Fruit fly (Drosophila melanogaster) whole organism, embryonic: Measurements from ENCODE around the gene CG11674.
A peak's percentile ranks its signal among the peaks of the same experiment; 100 is the strongest.

Experiments used
- CG11696 ChIP-seq: fragments of 200-800 bp; sonication (Bioruptor generic); IDR thresholded peaks from 2 replicates; pipeline ENCODE4 v1.3.6; 2022; ENCODE audit warnings: missing biosample characterization, missing genetic modification characterization
- CG12769 ChIP-seq: fragments of 200-800 bp; sonication (Bioruptor generic); optimal IDR thresholded peaks from 2 replicates; lab custom pipeline; 2019; ENCODE audit warnings: missing biosample characterization, mild to moderate bottlenecking, missing genetic modification characterization, moderate library complexity
- CG13624 ChIP-seq: fragments of 200-800 bp; sonication (Bioruptor generic); optimal IDR thresholded peaks from 2 replicates; lab custom pipeline; 2016; ENCODE audit warnings: missing biosample characterization, missing genetic modification characterization
- CG14667 ChIP-seq: fragments of 200-800 bp; sonication (Bioruptor generic); IDR thresholded peaks from 2 replicates; pipeline ENCODE4 v1.3.6; 2022; ENCODE audit warnings: missing biosample characterization, missing genetic modification characterization
- CG15269 ChIP-seq: fragments of 200-800 bp; sonication (Bioruptor generic); optimal IDR thresholded peaks from 2 replicates; lab custom pipeline; 2018; ENCODE audit warnings: missing biosample characterization, mild to moderate bottlenecking, missing genetic modification characterization, moderate library complexity
- CG15601 ChIP-seq: fragments of 200-800 bp; sonication (Bioruptor generic); optimal IDR thresholded peaks from 3 replicates; lab custom pipeline; 2019; ENCODE audit warnings: missing biosample characterization, mild to moderate bottlenecking, missing genetic modification characterization, moderate library complexity
- CG1647 ChIP-seq: fragments of 200-800 bp; sonication (Bioruptor generic); optimal IDR thresholded peaks from 3 replicates; lab custom pipeline; 2016; ENCODE audit warnings: missing biosample characterization, missing genetic modification characterization
- CG16815 ChIP-seq: fragments of 200-800 bp; sonication (Bioruptor generic); optimal IDR thresholded peaks from 3 replicates; lab custom pipeline; 2017; ENCODE audit warnings: missing biosample characterization, mild to moderate bottlenecking, missing genetic modification characterization
- CG2129 ChIP-seq: fragments of 200-800 bp; sonication (Bioruptor generic); IDR thresholded peaks from 2 replicates; pipeline ENCODE4 v1.3.6; 2022; ENCODE audit warnings: missing biosample characterization, missing genetic modification characterization; ENCODE audit not compliant: partially characterized antibody
- CG30020 ChIP-seq: fragments of 200-800 bp; optimal IDR thresholded peaks from 2 replicates; lab custom pipeline; 2019; ENCODE audit warnings: missing biosample characterization, mild to moderate bottlenecking, missing genetic modification characterization, moderate library complexity
- CG3065 ChIP-seq: fragments of 200-800 bp; sonication (Bioruptor generic); optimal IDR thresholded peaks from 2 replicates; lab custom pipeline; 2016; ENCODE audit warnings: missing biosample characterization, missing genetic modification characterization
- CG31365 ChIP-seq: fragments of 200-800 bp; sonication (Bioruptor generic); optimal IDR thresholded peaks from 2 replicates; lab custom pipeline; 2018; ENCODE audit warnings: missing biosample characterization, mild to moderate bottlenecking, missing genetic modification characterization
- CG3726 ChIP-seq: fragments of 200-800 bp; sonication (Bioruptor generic); IDR thresholded peaks from 3 replicates; pipeline ENCODE4, ENCODE4 v1.3.6; 2022; ENCODE audit warnings: missing biosample characterization, missing genetic modification characterization
- CG4360 ChIP-seq: fragments of 200-800 bp; sonication (Bioruptor generic); IDR thresholded peaks from 2 replicates; pipeline ENCODE4 v1.3.6; 2022; ENCODE audit warnings: missing biosample characterization, missing genetic modification characterization
- CG4617 ChIP-seq: fragments of 200-800 bp; sonication (Bioruptor generic); optimal IDR thresholded peaks from 3 replicates; lab custom pipeline; 2016; ENCODE audit warnings: missing biosample characterization, missing genetic modification characterization, borderline replicate concordance
- CG6254 ChIP-seq: fragments of 200-800 bp; sonication (Bioruptor generic); optimal IDR thresholded peaks from 3 replicates; lab custom pipeline; 2017; ENCODE audit warnings: mild to moderate bottlenecking, missing biosample characterization, missing genetic modification reagents, missing genetic modification characterization
- CG6791 ChIP-seq: fragments of 200-800 bp; sonication (Bioruptor generic); IDR thresholded peaks from 3 replicates; pipeline ENCODE4 v1.3.6; 2022; ENCODE audit warnings: missing biosample characterization, missing genetic modification characterization; ENCODE audit not compliant: partially characterized antibody
- CG8281 ChIP-seq: fragments of 200-800 bp; sonication (Bioruptor generic); optimal IDR thresholded peaks from 2 replicates; lab custom pipeline; 2018; ENCODE audit warnings: missing biosample characterization, mild to moderate bottlenecking, missing genetic modification characterization, moderate library complexity
- CG8924 ChIP-seq: fragments of 200-800 bp; optimal IDR thresholded peaks from 3 replicates; lab custom pipeline; 2019; ENCODE audit warnings: missing biosample characterization, mild to moderate bottlenecking, missing genetic modification characterization, moderate library complexity
- CTCF ChIP-seq: fragments of 200-800 bp; sonication (Bioruptor generic); optimal IDR thresholded peaks from 2 replicates; lab custom pipeline; 2017; ENCODE audit warnings: missing biosample characterization, mild to moderate bottlenecking, missing genetic modification characterization, moderate library complexity
- CkIIα-i1 ChIP-seq: fragments of 200-800 bp; sonication (Bioruptor generic); IDR thresholded peaks from 2 replicates; pipeline ENCODE4 v1.3.6; 2022; ENCODE audit warnings: missing biosample characterization, missing genetic modification characterization
- D19B ChIP-seq: fragments of 200-800 bp; sonication (Bioruptor generic); optimal IDR thresholded peaks from 2 replicates; lab custom pipeline; 2017; ENCODE audit warnings: missing biosample characterization, mild to moderate bottlenecking, missing genetic modification characterization
- Dfd ChIP-seq, 2 experiments: fragments of >200 bp; optimal IDR thresholded peaks; 2 replicates each; lab custom pipeline; 2017; ENCODE audit warnings: missing biosample characterization in 2 of 2, missing genetic modification characterization in 2 of 2
- Dp ChIP-seq: fragments of 200-800 bp; sonication (Bioruptor generic); optimal IDR thresholded peaks from 2 replicates; lab custom pipeline; 2018; ENCODE audit warnings: missing biosample characterization, mild to moderate bottlenecking, missing genetic modification characterization, moderate library complexity
- ERR ChIP-seq: fragments of 200-800 bp; sonication (Bioruptor generic); optimal IDR thresholded peaks from 2 replicates; lab custom pipeline; 2016; ENCODE audit warnings: missing biosample characterization, missing genetic modification characterization
- Elba2 ChIP-seq: fragments of 200-800 bp; sonication (Bioruptor generic); optimal IDR thresholded peaks from 3 replicates; lab custom pipeline; 2016; ENCODE audit warnings: missing biosample characterization, missing genetic modification characterization
- Hr51 ChIP-seq, 2 experiments: fragments of 200-800 bp; sonication (Bioruptor generic); optimal IDR thresholded peaks; 2 replicates in 1 of 2; 3 replicates in 1 of 2; lab custom pipeline; 2016 to 2018; ENCODE audit warnings: missing biosample characterization in 2 of 2, missing genetic modification characterization in 2 of 2, mild to moderate bottlenecking in 1 of 2, moderate library complexity in 1 of 2
- Mes4 ChIP-seq: fragments of 200-800 bp; sonication (Bioruptor generic); optimal IDR thresholded peaks from 2 replicates; lab custom pipeline; 2016; ENCODE audit warnings: missing biosample characterization, missing genetic modification characterization
- Spps ChIP-seq: fragments of 200-800 bp; sonication (Bioruptor generic); optimal IDR thresholded peaks from 2 replicates; lab custom pipeline; 2018; ENCODE audit warnings: missing biosample characterization, mild to moderate bottlenecking, missing genetic modification characterization
- Taf1 ChIP-seq: fragments of 200-800 bp; sonication (Bioruptor generic); IDR thresholded peaks from 2 replicates; pipeline ENCODE4 v1.3.6; 2022; ENCODE audit warnings: missing biosample characterization, missing genetic modification characterization
- Tbp ChIP-seq: fragments of >200 bp; optimal IDR thresholded peaks from 2 replicates; lab custom pipeline; 2018; ENCODE audit warnings: missing biosample characterization, missing genetic modification characterization
- amos ChIP-seq: fragments of 200-800 bp; sonication (Bioruptor generic); IDR thresholded peaks from 2 replicates; pipeline ENCODE4 v1.3.6; 2022; ENCODE audit warnings: missing biosample characterization, missing genetic modification characterization; ENCODE audit not compliant: partially characterized antibody
- ap ChIP-seq: fragments of 200-800 bp; sonication (Bioruptor generic); IDR thresholded peaks from 2 replicates; pipeline ENCODE4 v1.3.6; 2022; ENCODE audit warnings: missing biosample characterization, missing genetic modification characterization
- crc ChIP-seq: fragments of 200-800 bp; sonication (Bioruptor generic); optimal IDR thresholded peaks from 2 replicates; lab custom pipeline; 2016; ENCODE audit warnings: missing biosample characterization, missing genetic modification characterization
- dan ChIP-seq: fragments of 200-800 bp; sonication (Bioruptor generic); IDR thresholded peaks from 2 replicates; pipeline ENCODE4 v1.3.6; 2022; ENCODE audit warnings: missing biosample characterization, missing genetic modification characterization
- dysf ChIP-seq: fragments of 200-800 bp; sonication (Bioruptor generic); IDR thresholded peaks from 3 replicates; pipeline ENCODE4 v1.3.6; 2022; ENCODE audit warnings: missing biosample characterization, missing genetic modification characterization
- gem ChIP-seq: fragments of 200-800 bp; sonication (Bioruptor generic); optimal IDR thresholded peaks from 2 replicates; lab custom pipeline; 2019; ENCODE audit warnings: missing biosample characterization, mild to moderate bottlenecking, missing genetic modification characterization, moderate library complexity
- lilli ChIP-seq: fragments of 200-800 bp; sonication (Bioruptor generic); optimal IDR thresholded peaks from 3 replicates; lab custom pipeline; 2016; ENCODE audit warnings: missing biosample characterization, missing genetic modification characterization
- nerfin-2 ChIP-seq: fragments of 200-800 bp; sonication (Bioruptor generic); IDR thresholded peaks from 2 replicates; pipeline ENCODE4 v1.3.6; 2022; ENCODE audit warnings: missing biosample characterization, missing genetic modification characterization; ENCODE audit not compliant: partially characterized antibody
- nmo ChIP-seq: fragments of 200-800 bp; sonication (Bioruptor generic); optimal IDR thresholded peaks from 2 replicates; lab custom pipeline; 2018; ENCODE audit warnings: missing biosample characterization, mild to moderate bottlenecking, missing genetic modification characterization, moderate library complexity
- peb ChIP-seq: fragments of 200-800 bp; sonication (Bioruptor generic); IDR thresholded peaks from 2 replicates; pipeline ENCODE4 v1.3.6; 2022; ENCODE audit warnings: missing biosample characterization, missing genetic modification characterization
- pho ChIP-seq: fragments of 200-800 bp; sonication (Bioruptor generic); optimal IDR thresholded peaks from 2 replicates; lab custom pipeline; 2016; ENCODE audit warnings: missing biosample characterization, missing genetic modification characterization
- pum ChIP-seq: fragments of 200-800 bp; sonication (Bioruptor generic); optimal IDR thresholded peaks from 2 replicates; lab custom pipeline; 2016; ENCODE audit warnings: missing biosample characterization, missing genetic modification characterization
- pzg ChIP-seq: fragments of 200-800 bp; sonication (Bioruptor generic); optimal IDR thresholded peaks from 3 replicates; lab custom pipeline; 2018; ENCODE audit warnings: missing biosample characterization, mild to moderate bottlenecking, missing genetic modification characterization, moderate library complexity
- rib ChIP-seq: fragments of 200-800 bp; sonication (Bioruptor generic); IDR thresholded peaks from 2 replicates; pipeline ENCODE4 v1.3.6; 2022; ENCODE audit warnings: missing biosample characterization, missing genetic modification characterization
- ro ChIP-seq: fragments of 200-800 bp; sonication (Bioruptor generic); IDR thresholded peaks from 2 replicates; pipeline ENCODE4 v1.3.6; 2022; ENCODE audit warnings: missing biosample characterization, missing genetic modification characterization
- salm ChIP-seq: fragments of 200-800 bp; sonication (Bioruptor generic); optimal IDR thresholded peaks from 2 replicates; lab custom pipeline; 2018; ENCODE audit warnings: missing biosample characterization, mild to moderate bottlenecking, missing genetic modification characterization
- sd ChIP-seq: fragments of 200-800 bp; sonication (Bioruptor generic); optimal IDR thresholded peaks from 3 replicates; lab custom pipeline; 2018; ENCODE audit warnings: missing biosample characterization, mild to moderate bottlenecking, missing genetic modification characterization, moderate library complexity
- slp2 ChIP-seq: fragments of 200-800 bp; sonication (Bioruptor generic); optimal IDR thresholded peaks from 2 replicates; lab custom pipeline; 2016; ENCODE audit warnings: missing biosample characterization, missing genetic modification characterization
- sqz ChIP-seq: fragments of 200-800 bp; sonication (Bioruptor generic); optimal IDR thresholded peaks from 3 replicates; lab custom pipeline; 2018; ENCODE audit warnings: missing biosample characterization, mild to moderate bottlenecking, missing genetic modification characterization
- tgo ChIP-seq: fragments of 200-800 bp; sonication (Bioruptor generic); IDR thresholded peaks from 3 replicates; pipeline ENCODE4 v1.3.6; 2022; ENCODE audit warnings: missing biosample characterization, missing genetic modification characterization
- twi ChIP-seq: fragments of 200-800 bp; optimal IDR thresholded peaks from 2 replicates; lab custom pipeline; 2019; ENCODE audit warnings: missing biosample characterization, mild to moderate bottlenecking, missing genetic modification characterization, moderate library complexity

Gene CG11674

DNA sequence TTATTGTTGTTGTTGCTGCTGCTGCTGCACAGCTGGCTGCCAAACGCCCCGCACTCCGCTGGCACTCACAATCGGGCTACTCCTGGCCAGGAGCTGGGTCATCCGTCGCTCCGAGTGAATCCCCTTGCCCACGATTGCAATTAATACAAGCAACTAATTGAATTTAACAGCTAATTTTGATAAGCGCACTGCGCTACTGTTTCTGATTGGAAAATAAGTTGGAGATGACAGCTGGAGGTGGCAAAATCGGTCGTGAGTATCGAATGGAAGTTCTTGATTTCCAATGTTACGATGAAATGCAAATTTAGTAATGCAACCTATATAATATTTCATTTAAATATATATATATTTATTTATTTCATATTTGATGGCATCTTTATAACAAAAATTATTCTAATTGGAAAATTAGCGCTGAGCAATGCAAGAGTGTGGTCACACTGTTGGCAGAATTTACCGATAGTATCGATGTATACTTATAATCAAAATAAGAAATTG, 8.2 kb upstream of the CG11674 start, which contains the start of gene CG42271 (continued):
- TF ChIP-seq CG3726 = no peak
- no peak for TF ChIP-seq CG3065 (GFP tag; lab: Kevin White, UChicago)
- no peak for TF ChIP-seq dan (GFP tag; lab: Robert Waterston, UW)
- TF ChIP-seq sqz (GFP tag; lab: Kevin White, UChicago) = no peak
- peak; percentile 4 for TF ChIP-seq twi (tag; lab: Kevin White, UChicago)
- TF ChIP-seq CG12769 (tag; lab: Kevin White, UChicago) = no peak
- TF ChIP-seq pho (GFP tag; lab: Kevin White, UChicago) = no peak
- TF ChIP-seq CG8281 (tag; lab: Kevin White, UChicago) = no peak
- TF ChIP-seq CG31365 (tag; lab: Kevin White, UChicago) = no peak
- TF ChIP-seq D19B (GFP tag; lab: Kevin White, UChicago) = no peak
- TF ChIP-seq CG6791 (GFP tag; lab: Robert Waterston, UW) = peak; percentile 81
- peak; percentile 31; the same call in 1 of the 3 replicates for TF ChIP-seq dysf
- no peak for TF ChIP-seq CG16815 (GFP tag; lab: Kevin White, UChicago)
- no peak for TF ChIP-seq Elba2
- TF ChIP-seq CG13624 (GFP tag; lab: Kevin White, UChicago) = no peak
- no peak for TF ChIP-seq CG6254 (GFP tag; lab: Kevin White, UChicago)
- TF ChIP-seq pum = no peak
- peak; percentile 69 for TF ChIP-seq CG8924
- peak; percentile 34 for TF ChIP-seq pzg (GFP tag; lab: Kevin White, UChicago)
- no peak for TF ChIP-seq sd (tag; lab: Kevin White, UChicago)
- peak; percentile 17; the same call in 1 of the 3 replicates for TF ChIP-seq tgo (GFP tag; lab: Robert Waterston, UW)
- TF ChIP-seq CG30020 (tag; lab: Kevin White, UChicago) = peak; percentile 57
- no peak for TF ChIP-seq rib (GFP tag; lab: Robert Waterston, UW)
- peak; percentile 89 for TF ChIP-seq amos (GFP tag; lab: Robert Waterston, UW)
- no peak for TF ChIP-seq ro
- TF ChIP-seq CkIIα-i1 (GFP tag; lab: Robert Waterston, UW) = no peak
- peak; percentile 75 for TF ChIP-seq nmo (GFP tag; lab: Kevin White, UChicago)
- TF ChIP-seq Spps = peak; percentile 13
- TF ChIP-seq CTCF (GFP tag; lab: Kevin White, UChicago) = no peak
- no peak for TF ChIP-seq Taf1 (GFP tag; lab: Robert Waterston, UW)
- peak; percentile 79 for TF ChIP-seq nerfin-2 (GFP tag; lab: Robert Waterston, UW)
- peak; percentile 50 for TF ChIP-seq CG4617 (GFP tag; lab: Kevin White, UChicago)
- TF ChIP-seq peb (GFP tag; lab: Robert Waterston, UW) = no peak
- TF ChIP-seq gem = no peak
- no peak for TF ChIP-seq CG1647 (GFP tag; lab: Kevin White, UChicago)
- peak; percentile 9 for TF ChIP-seq Dp (GFP tag; lab: Kevin White, UChicago)
- no peak for TF ChIP-seq salm (tag; lab: Kevin White, UChicago)
- TF ChIP-seq Tbp = no peak
- no peak for TF ChIP-seq CG15269 (tag; lab: Kevin White, UChicago)
- TF ChIP-seq Dfd (GFP tag; optimal IDR thresholded peaks at IDR 0.05; lab: Kevin White, UChicago) = no peak
- peak; percentile 41 for TF ChIP-seq CG15601 (tag; lab: Kevin White, UChicago)
- peak; percentile 86 for TF ChIP-seq CG4360
- TF ChIP-seq crc (GFP tag; lab: Kevin White, UChicago) = no peak
- TF ChIP-seq CG11696 (GFP tag; lab: Robert Waterston, UW) = no peak
- no peak for TF ChIP-seq Mes4 (GFP tag; lab: Kevin White, UChicago)
- TF ChIP-seq CG2129 (GFP tag; lab: Robert Waterston, UW) = peak; percentile 62
- TF ChIP-seq ap (GFP tag; lab: Robert Waterston, UW) = no peak
- no peak for TF ChIP-seq slp2 (GFP tag; lab: Kevin White, UChicago)
- no peak for TF ChIP-seq ERR (GFP tag; lab: Kevin White, UChicago)
- peak; percentile 8 for TF ChIP-seq lilli (GFP tag; lab: Kevin White, UChicago)
- peak in 1 of 2 experiments; percentile 7 for TF ChIP-seq Hr51 (GFP tag; optimal IDR thresholded peaks at IDR 0.05; lab: Kevin White, UChicago)
- TF ChIP-seq CG14667 (GFP tag; lab: Robert Waterston, UW) = no peak
